Worm (Caenorhabditis elegans): ENCODE data around the gene F26A1.4.
A peak's percentile ranks its signal among the peaks of the same experiment; 100 is the strongest.

F26A1.4 gene

DNA sequence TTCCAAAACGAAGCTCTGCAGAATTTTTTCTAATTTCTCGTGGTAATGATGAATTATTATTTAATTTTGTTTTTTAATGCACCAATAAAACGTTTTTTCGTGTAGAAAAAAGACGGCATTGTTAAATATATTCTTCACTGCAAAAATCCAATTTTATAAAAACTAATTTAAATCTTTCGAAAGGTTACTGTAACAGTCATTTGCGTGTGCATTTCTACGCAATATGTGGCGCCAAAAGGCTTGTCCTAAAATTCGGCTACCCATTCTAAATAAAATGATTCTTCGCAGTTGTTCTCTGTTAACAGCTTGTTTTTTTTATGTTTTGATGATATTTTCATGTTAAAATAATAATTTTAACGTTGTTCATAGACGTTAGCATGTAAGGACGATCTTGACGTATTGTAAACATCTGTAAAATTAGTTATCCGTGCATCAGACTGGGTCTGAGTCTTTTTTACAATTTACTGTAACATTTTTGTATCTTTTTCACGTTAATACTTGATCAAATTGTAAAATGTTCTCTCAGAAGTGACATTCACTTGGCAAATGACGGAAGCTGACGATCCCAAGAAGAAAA lies 24.7 kb upstream of the F26A1.4 start, which contains the start of gene mip-1:
TSS of gene mip-1 (plus strand) at position 527 of the 577 bp plus-strand sequence.
- no peak for TF ChIP-seq tbx-37 (GFP tag; conservative IDR thresholded peaks at IDR 0.05)
- TF ChIP-seq ets-7 (tag; optimal IDR thresholded peaks at IDR 0.05): no peak
- no peak for TF ChIP-seq hmbx-1 (tag; optimal IDR thresholded peaks at IDR 0.05)
- TF ChIP-seq aly-1 (tag; optimal IDR thresholded peaks at IDR 0.05): no peak
- TF ChIP-seq scrt-1 (GFP tag; IDR thresholded peaks at IDR 0.05): no peak
- TF ChIP-seq sea-1 (GFP tag; conservative IDR thresholded peaks at IDR 0.05): no peak
- TF ChIP-seq tra-4 (tag; optimal IDR thresholded peaks at IDR 0.05): no peak
- no peak for TF ChIP-seq ceh-36 (tag; optimal IDR thresholded peaks at IDR 0.05)
- TF ChIP-seq ceh-13 (GFP tag; optimal IDR thresholded peaks at IDR 0.05): no peak
- no peak for TF ChIP-seq F13C5.2 (tag; optimal IDR thresholded peaks at IDR 0.05)

DNA sequence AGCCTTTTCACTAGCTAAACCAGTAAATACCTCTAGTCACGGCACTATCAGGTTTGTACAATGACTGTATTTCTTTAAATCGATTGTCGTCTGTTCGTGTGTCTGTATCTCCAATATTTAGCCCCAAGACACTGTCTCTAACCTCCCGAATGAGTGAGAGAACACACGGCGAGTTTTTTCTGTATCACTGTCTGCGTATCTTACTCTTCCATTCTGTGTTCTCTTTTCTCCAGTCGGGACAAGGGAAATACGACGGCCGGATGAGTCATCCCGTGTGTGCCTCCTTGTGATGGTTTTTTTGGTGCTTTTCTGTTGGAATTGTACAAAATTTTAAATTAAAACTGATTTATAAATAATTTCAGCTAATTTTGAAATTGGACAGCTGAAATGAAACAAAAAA lies 21.3 kb upstream of the F26A1.4 start:
- TF ChIP-seq pes-1 (GFP tag; IDR thresholded peaks at IDR 0.05) (no peak), hmg-4 (GFP tag; optimal IDR thresholded peaks at IDR 0.05) (peak; percentile 29)

DNA sequence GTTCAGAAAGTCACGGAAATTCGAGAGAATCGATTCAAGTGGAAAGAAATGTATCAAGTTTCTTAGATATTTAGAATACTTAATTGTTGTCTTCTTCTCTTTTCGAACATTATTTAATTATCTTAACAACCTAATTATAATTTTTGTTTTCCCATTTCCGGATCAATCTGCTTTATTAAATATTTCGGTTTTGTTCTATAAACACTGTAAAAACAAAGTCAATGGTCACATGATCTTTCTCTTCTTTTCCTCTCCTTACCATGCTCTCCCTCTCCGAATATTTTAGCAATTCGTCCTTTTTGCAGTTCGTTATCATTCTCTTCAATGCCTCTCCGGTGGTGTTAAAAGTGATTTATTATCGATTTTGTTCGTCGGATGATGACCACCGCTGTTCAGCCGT lies 20.8 kb upstream of the F26A1.4 start, which contains the start of gene tag-325:
TSS of gene tag-325 (plus strand) at position 301 of the 400 bp plus-strand sequence.
- TF ChIP-seq flt-1 (GFP tag; IDR thresholded peaks at IDR 0.05) (no peak), hmg-4 (GFP tag; optimal IDR thresholded peaks at IDR 0.05) (no peak), aly-1 (tag; optimal IDR thresholded peaks at IDR 0.05) (no peak), ets-7 (tag; optimal IDR thresholded peaks at IDR 0.05) (no peak), tbx-11 (GFP tag; IDR thresholded peaks at IDR 0.05) (no peak), F13C5.2 (tag; optimal IDR thresholded peaks at IDR 0.05) (no peak), B0310.2 (tag; optimal IDR thresholded peaks at IDR 0.05) (no peak), tbx-37 (GFP tag; conservative IDR thresholded peaks at IDR 0.05) (no peak)

DNA sequence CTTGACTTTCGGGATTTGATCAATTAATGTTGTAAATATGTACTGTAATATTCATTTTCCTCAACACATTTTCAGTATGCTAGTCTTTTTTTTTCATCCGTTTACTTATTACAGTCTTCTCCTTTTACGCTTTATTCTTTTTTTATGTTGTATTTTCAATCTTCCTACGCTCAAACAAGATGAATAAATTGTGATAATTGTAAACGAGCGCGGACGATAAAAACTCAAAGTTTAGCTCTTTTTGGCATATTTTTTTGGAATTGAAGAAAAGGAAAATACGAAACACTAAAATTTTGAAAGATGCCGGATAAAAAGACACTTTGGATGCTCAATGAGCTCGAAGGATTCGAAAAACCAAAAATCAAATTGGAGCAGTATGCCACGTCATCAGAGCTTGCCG lies 14.6 kb upstream of the F26A1.4 start, which contains the start of gene metl-5:
TSS of gene metl-5 (plus strand) at position 301 of the 400 bp plus-strand sequence.
- TF ChIP-seq ama-1 (optimal IDR thresholded peaks at IDR 0.05): no peak
- TF ChIP-seq scrt-1 (GFP tag; IDR thresholded peaks at IDR 0.05): no peak
- TF ChIP-seq tra-4 (tag; optimal IDR thresholded peaks at IDR 0.05): no peak
- no peak for TF ChIP-seq B0310.2 (tag; optimal IDR thresholded peaks at IDR 0.05)

DNA sequence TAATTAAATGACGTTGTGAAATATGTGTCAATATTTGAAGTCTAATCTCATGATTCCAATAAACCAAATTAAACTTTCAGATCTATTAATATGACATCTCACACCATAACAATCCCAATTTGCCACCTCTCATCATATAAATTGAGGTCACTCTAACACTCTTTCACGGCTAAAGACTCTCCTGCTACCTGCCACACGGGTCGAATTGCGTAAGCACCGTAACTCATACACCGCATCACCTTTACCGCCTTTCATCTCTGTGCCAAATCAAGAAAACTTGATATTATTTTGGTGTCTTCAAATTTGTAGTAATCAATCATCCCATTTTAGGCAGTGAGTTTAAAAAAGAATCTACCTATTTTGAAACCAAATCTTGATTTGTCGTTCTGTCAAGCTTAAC lies 11.0 kb upstream of the F26A1.4 start:
- TF ChIP-seq ceh-36 (tag; optimal IDR thresholded peaks at IDR 0.05): no peak
- no peak for TF ChIP-seq pes-1 (GFP tag; IDR thresholded peaks at IDR 0.05)
- TF ChIP-seq ama-1 (optimal IDR thresholded peaks at IDR 0.05): no peak
- no peak for TF ChIP-seq tbx-37 (GFP tag; conservative IDR thresholded peaks at IDR 0.05)
- TF ChIP-seq F13C5.2 (tag; optimal IDR thresholded peaks at IDR 0.05): no peak
- TF ChIP-seq tra-4 (tag; optimal IDR thresholded peaks at IDR 0.05): no peak
- no peak for TF ChIP-seq scrt-1 (GFP tag; IDR thresholded peaks at IDR 0.05)
- no peak for TF ChIP-seq ets-7 (tag; optimal IDR thresholded peaks at IDR 0.05)
- no peak for TF ChIP-seq sea-1 (GFP tag; conservative IDR thresholded peaks at IDR 0.05)
- no peak for TF ChIP-seq hmg-4 (GFP tag; optimal IDR thresholded peaks at IDR 0.05)
- TF ChIP-seq tbx-11 (GFP tag; IDR thresholded peaks at IDR 0.05): no peak
- no peak for TF ChIP-seq aly-1 (tag; optimal IDR thresholded peaks at IDR 0.05)
- TF ChIP-seq hnd-1 (tag; optimal IDR thresholded peaks at IDR 0.05): no peak
- no peak for TF ChIP-seq B0310.2 (tag; optimal IDR thresholded peaks at IDR 0.05)

DNA sequence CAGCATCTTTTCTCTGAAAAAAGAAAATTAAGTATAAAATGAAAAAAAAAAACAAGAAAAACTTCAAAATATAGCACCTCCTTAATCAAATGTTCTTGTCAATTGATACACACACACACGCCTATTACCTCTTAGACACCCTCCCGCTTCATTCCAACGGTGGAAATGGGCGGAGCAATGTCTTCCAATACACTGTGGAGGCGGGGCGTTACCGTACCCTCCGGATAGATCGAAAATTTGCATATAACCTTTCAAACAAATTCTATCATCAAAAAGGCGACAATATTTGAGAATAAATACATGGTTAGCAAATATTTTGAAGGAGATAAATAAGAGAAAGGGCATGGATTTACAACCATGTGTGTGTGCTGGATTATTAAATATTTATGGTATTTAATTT lies 9.3 kb upstream of the F26A1.4 start:
- no peak for TF ChIP-seq hmg-4 (GFP tag; optimal IDR thresholded peaks at IDR 0.05)
- TF ChIP-seq scrt-1 (GFP tag; IDR thresholded peaks at IDR 0.05): no peak
- TF ChIP-seq F13C5.2 (tag; optimal IDR thresholded peaks at IDR 0.05): no peak
- TF ChIP-seq aly-1 (tag; optimal IDR thresholded peaks at IDR 0.05): no peak
- no peak for TF ChIP-seq tbx-11 (GFP tag; IDR thresholded peaks at IDR 0.05)
- TF ChIP-seq ceh-13 (GFP tag; optimal IDR thresholded peaks at IDR 0.05): no peak
- TF ChIP-seq hmbx-1 (tag; optimal IDR thresholded peaks at IDR 0.05): no peak
- TF ChIP-seq ama-1 (optimal IDR thresholded peaks at IDR 0.05): no peak
- TF ChIP-seq ets-7 (tag; optimal IDR thresholded peaks at IDR 0.05): no peak
- no peak for TF ChIP-seq sea-1 (GFP tag; conservative IDR thresholded peaks at IDR 0.05)
- no peak for TF ChIP-seq tbx-37 (GFP tag; conservative IDR thresholded peaks at IDR 0.05)
- TF ChIP-seq tra-4 (tag; optimal IDR thresholded peaks at IDR 0.05): no peak
- TF ChIP-seq flt-1 (GFP tag; IDR thresholded peaks at IDR 0.05): no peak
- TF ChIP-seq B0310.2 (tag; optimal IDR thresholded peaks at IDR 0.05): no peak
- TF ChIP-seq pes-1 (GFP tag; IDR thresholded peaks at IDR 0.05): no peak
- TF ChIP-seq hnd-1 (tag; optimal IDR thresholded peaks at IDR 0.05): no peak
- TF ChIP-seq ceh-36 (tag; optimal IDR thresholded peaks at IDR 0.05): no peak

DNA sequence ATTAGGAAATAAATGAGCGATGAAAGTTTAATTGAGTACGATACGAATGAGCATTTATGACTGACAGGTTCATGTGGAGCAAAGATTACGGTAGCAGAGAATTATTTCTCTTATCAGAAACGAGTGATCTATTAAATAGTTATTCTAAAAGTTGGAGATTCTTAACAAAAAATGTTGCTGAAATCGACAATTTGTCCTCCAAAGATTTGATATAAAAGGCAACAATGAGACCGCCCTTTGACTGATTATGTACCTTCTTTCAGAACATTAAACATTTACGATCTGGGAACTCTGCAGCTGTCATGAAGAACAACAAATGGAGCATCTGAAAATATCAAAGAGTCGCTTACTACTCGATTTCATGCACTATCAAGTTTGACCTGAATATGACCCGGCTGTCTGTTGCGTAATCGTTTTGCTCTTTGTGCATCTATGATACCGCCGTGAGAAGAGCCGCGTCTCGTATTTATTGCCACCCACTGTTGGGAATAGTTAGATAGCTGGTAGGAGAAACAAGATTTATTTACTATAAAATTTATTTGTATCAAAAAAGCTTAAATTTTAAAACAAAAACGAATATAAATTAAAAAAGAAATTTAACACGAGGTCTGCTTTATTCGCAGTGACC lies 7.7 kb upstream of the F26A1.4 start, which contains the start of gene pal-1:
TSS of gene pal-1 (minus strand) at position 51 of the 628 bp plus-strand sequence.
- TF ChIP-seq tbx-37 (GFP tag; conservative IDR thresholded peaks at IDR 0.05): no peak

DNA sequence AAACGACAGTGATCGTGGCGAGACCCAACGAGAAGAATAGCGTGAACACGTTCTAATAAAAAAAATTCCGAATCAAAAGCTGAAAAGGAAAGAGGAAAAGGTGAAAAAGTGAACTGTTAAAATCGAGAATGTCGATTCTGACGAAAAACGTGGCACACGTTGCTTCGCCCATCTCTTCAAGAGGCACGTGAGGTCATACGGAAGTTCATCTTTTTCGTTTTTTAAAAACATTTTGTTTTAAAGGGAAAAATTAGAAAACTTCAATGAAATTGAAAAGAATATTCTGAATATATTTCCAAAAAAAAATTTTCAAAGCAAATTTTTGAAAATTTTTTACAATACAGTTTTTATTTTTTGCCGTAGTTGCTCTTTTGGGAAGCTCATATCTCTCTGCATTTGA lies 6.1 kb upstream of the F26A1.4 start, which contains the start of gene C38D4.7:
TSS of gene C38D4.7 (minus strand) at position 101 of the 400 bp plus-strand sequence.
- TF ChIP-seq tra-4 (tag; optimal IDR thresholded peaks at IDR 0.05) (no peak), hnd-1 (tag; optimal IDR thresholded peaks at IDR 0.05) (no peak), aly-1 (tag; optimal IDR thresholded peaks at IDR 0.05) (no peak), hmbx-1 (tag; optimal IDR thresholded peaks at IDR 0.05) (no peak), tbx-11 (GFP tag; IDR thresholded peaks at IDR 0.05) (no peak), tbx-37 (GFP tag; conservative IDR thresholded peaks at IDR 0.05) (no peak), ets-7 (tag; optimal IDR thresholded peaks at IDR 0.05) (no peak), pes-1 (GFP tag; IDR thresholded peaks at IDR 0.05) (no peak), ama-1 (optimal IDR thresholded peaks at IDR 0.05) (no peak), F13C5.2 (tag; optimal IDR thresholded peaks at IDR 0.05) (no peak), sea-1 (GFP tag; conservative IDR thresholded peaks at IDR 0.05) (no peak), scrt-1 (GFP tag; IDR thresholded peaks at IDR 0.05) (no peak), flt-1 (GFP tag; IDR thresholded peaks at IDR 0.05) (no peak), ceh-13 (GFP tag; optimal IDR thresholded peaks at IDR 0.05) (no peak), hmg-4 (GFP tag; optimal IDR thresholded peaks at IDR 0.05) (no peak), ceh-36 (tag; optimal IDR thresholded peaks at IDR 0.05) (no peak), B0310.2 (tag; optimal IDR thresholded peaks at IDR 0.05) (no peak)
